Worm (Caenorhabditis elegans): ENCODE data around the gene him-10.

The him-10 gene

ce11 chrIII:5785273-5785929, 17.7 kb upstream of the him-10 start, which contains the start of gene Y37B11A.3:
Y37B11A.3 (minus strand) TSS chrIII:5785323.
- TF ChIP-seq D2030.7 (GFP tag; IDR thresholded peaks at IDR 0.05) (0 out of 2 replicates have a peak, but pooled peaks have one; percentile 11), zfh-2 (GFP tag; conservative IDR thresholded peaks at IDR 0.05) (peak; percentile 85), mxl-1 (tag; optimal IDR thresholded peaks at IDR 0.05) (no peak), nhr-80 (tag; optimal IDR thresholded peaks at IDR 0.05) (peak; percentile 43), F33H1.4 (GFP tag; IDR thresholded peaks at IDR 0.05) (peak; percentile 52), ekl-4 (GFP tag; IDR thresholded peaks at IDR 0.05) (peak; percentile 76), ztf-18 (tag; optimal IDR thresholded peaks at IDR 0.05) (peak; percentile 93), K11D2.4 (GFP tag; IDR thresholded peaks at IDR 0.05) (no peak; the same call in 1 of the 2 replicates), tbp1 (GFP tag; optimal IDR thresholded peaks at IDR 0.05) (peak; percentile 42), gei-17 (GFP tag; optimal IDR thresholded peaks at IDR 0.05) (peak; percentile 34), hmg-1.2 (GFP tag; IDR thresholded peaks at IDR 0.05) (0 out of 2 replicates have a peak, but pooled peaks have one; percentile 26), nhr-120 (GFP tag; IDR thresholded peaks at IDR 0.05) (no peak), madf-6 (GFP tag; IDR thresholded peaks at IDR 0.05) (peak; percentile 30; the same call in 1 of the 2 replicates), attf-5 (GFP tag; optimal IDR thresholded peaks at IDR 0.05) (peak; percentile 90), egl-18 (GFP tag; IDR thresholded peaks at IDR 0.05) (no peak), pbrm-1 (GFP tag; IDR thresholded peaks at IDR 0.05) (peak; percentile 64), snpc-4 (GFP tag; optimal IDR thresholded peaks at IDR 0.05) (no peak), snpc-4 (tag; optimal IDR thresholded peaks at IDR 0.05) (peak in 2 of 4 experiments; percentile 7 to 41), K12H6.12 (tag; optimal IDR thresholded peaks at IDR 0.05) (peak; percentile 48), cebp-1 (GFP tag; IDR thresholded peaks at IDR 0.05) (peak; percentile 100), cebp-1 (tag; optimal IDR thresholded peaks at IDR 0.05) (peak; percentile 100), B0336.3 (GFP tag; IDR thresholded peaks at IDR 0.05) (peak; percentile 46; the same call in 1 of the 2 replicates), attf-3 (GFP tag; conservative IDR thresholded peaks at IDR 0.05) (0 out of 2 replicates have a peak, but pooled peaks have one; percentile 27), F23B12.7 (tag; optimal IDR thresholded peaks at IDR 0.05; ENCODE audit: insufficient read depth) (peak; percentile 21), xnd-1 (tag; optimal IDR thresholded peaks at IDR 0.05) (no peak), lin-40 (tag; optimal IDR thresholded peaks at IDR 0.05) (peak; percentile 72), lin-54 (GFP tag; optimal IDR thresholded peaks at IDR 0.05) (peak; percentile 73), Y56A3A.18 (GFP tag; IDR thresholded peaks at IDR 0.05) (0 out of 2 replicates have a peak, but pooled peaks have one; percentile 37), let-526 (GFP tag; IDR thresholded peaks at IDR 0.05) (peak; percentile 84), mel-28 (tag; optimal IDR thresholded peaks at IDR 0.05; ENCODE audit: borderline replicate concordance) (no peak), nfyb-1 (GFP tag; IDR thresholded peaks at IDR 0.05) (peak; percentile 73), Y53G8AR.9 (GFP tag; conservative IDR thresholded peaks at IDR 0.05) (peak; percentile 74), lin-35 (GFP tag; optimal IDR thresholded peaks at IDR 0.05) (peak in 1 of 3 experiments; percentile 72), F55B11.4 (tag; optimal IDR thresholded peaks at IDR 0.05; ENCODE audit: borderline replicate concordance, insufficient read depth) (no peak), ztf-26 (tag; optimal IDR thresholded peaks at IDR 0.05) (peak; percentile 28), ceh-40 (GFP tag; IDR thresholded peaks at IDR 0.05) (no peak), lsl-1 (GFP tag; optimal IDR thresholded peaks at IDR 0.05) (no peak)

- TF ChIP-seq snpc-1.1 (tag; optimal IDR thresholded peaks at IDR 0.05; ENCODE audit: insufficient read depth) (no peak), lsl-1 (GFP tag; optimal IDR thresholded peaks at IDR 0.05) (peak; percentile 37)
Measured at ce11 chrIII:5790550-5790949, 12.5 kb upstream of the him-10 start, which contains the start of gene rev-3. rev-3 (minus strand) TSS chrIII:5790650.

All from whole organism, young adult.